Fruit fly (Drosophila melanogaster): ENCODE data around the gene CG34301.

Gene CG34301

DNA sequence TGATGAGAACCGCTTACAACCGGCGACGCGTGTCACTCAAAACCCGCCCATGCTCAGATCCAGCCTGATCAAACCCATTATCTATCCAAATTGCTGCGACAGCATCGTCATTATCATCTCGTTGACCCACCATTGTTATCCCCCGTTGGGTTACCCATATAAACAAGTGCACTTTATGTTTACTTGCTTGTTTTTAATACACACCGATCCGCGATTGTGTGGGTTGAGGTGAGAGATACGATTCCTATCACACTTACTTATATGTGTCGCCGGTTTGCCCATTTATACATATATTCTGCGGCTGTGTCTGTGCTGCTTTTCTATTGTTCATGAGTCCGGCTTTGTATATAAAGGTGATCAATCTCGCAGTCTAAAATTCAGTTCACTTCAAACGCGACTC is 48.4 kb downstream of the CG34301 start, which contains the start of gene CG8369:
CG8369 (plus strand) TSS at position 386 of the 400 bp plus-strand sequence.
- TF ChIP-seq h (optimal IDR thresholded peaks at IDR 0.05) = no peak

DNA sequence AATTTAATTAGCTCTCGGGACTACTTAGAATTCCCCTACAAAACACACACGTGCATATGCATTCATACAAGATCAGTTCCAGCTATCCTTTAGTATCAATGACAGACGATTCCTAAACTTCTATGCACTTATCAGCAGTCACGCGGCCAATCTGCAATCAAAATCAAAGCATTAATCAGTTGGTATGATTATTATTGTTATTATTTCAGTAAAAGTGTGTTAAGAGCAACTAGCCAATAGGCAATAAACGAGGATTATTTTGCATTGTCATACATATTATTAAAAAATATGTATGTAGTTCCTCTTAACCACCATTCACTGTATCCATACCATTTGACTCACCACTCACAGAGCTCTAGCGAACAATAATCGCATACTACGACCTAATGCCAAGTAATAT is 49.7 kb downstream of the CG34301 start:
- TF ChIP-seq psq (optimal IDR thresholded peaks at IDR 0.05) = no peak
- TF ChIP-seq Myc (optimal IDR thresholded peaks at IDR 0.05) = no peak
- no peak for TF ChIP-seq insv (optimal IDR thresholded peaks at IDR 0.05)
- TF ChIP-seq h (optimal IDR thresholded peaks at IDR 0.05) = no peak

Data from Kc167 (cell line).